Fruit fly (Drosophila melanogaster) whole organism, embryonic: Measurements from ENCODE around the gene Nup358.

Source experiments
- Bgb ChIP-seq: fragments of 200-800 bp; sonication (Bioruptor generic); IDR thresholded peaks from 2 replicates; pipeline ENCODE4 v1.3.6; 2022; ENCODE audit warnings: missing biosample characterization, missing genetic modification characterization; ENCODE audit not compliant: partially characterized antibody
- CG11456 ChIP-seq: fragments of 200-800 bp; sonication (Bioruptor generic); IDR thresholded peaks from 3 replicates; pipeline ENCODE4 v1.3.6; 2022; ENCODE audit warnings: missing biosample characterization, missing genetic modification characterization
- CG12659 ChIP-seq: fragments of 200-800 bp; sonication (Bioruptor generic); optimal IDR thresholded peaks from 3 replicates; lab custom pipeline; 2017; ENCODE audit warnings: mild to moderate bottlenecking, missing biosample characterization, missing genetic modification reagents, missing genetic modification characterization
- CG12769 ChIP-seq: fragments of 200-800 bp; sonication (Bioruptor generic); optimal IDR thresholded peaks from 2 replicates; lab custom pipeline; 2019; ENCODE audit warnings: missing biosample characterization, mild to moderate bottlenecking, missing genetic modification characterization, moderate library complexity
- CG13424 ChIP-seq: fragments of 200-800 bp; sonication (Bioruptor generic); optimal IDR thresholded peaks from 2 replicates; lab custom pipeline; 2019; ENCODE audit warnings: missing biosample characterization, mild to moderate bottlenecking, missing genetic modification characterization, moderate library complexity
- CG13775 ChIP-seq: fragments of 200-800 bp; sonication (Bioruptor generic); optimal IDR thresholded peaks from 3 replicates; lab custom pipeline; 2017; ENCODE audit warnings: missing biosample characterization, mild to moderate bottlenecking, missing genetic modification characterization
- CG14710 ChIP-seq: fragments of 200-800 bp; sonication (Bioruptor generic); optimal IDR thresholded peaks from 3 replicates; lab custom pipeline; 2019; ENCODE audit warnings: missing biosample characterization, mild to moderate bottlenecking, missing genetic modification characterization, moderate library complexity
- CG14965 ChIP-seq: fragments of 200-800 bp; sonication (Bioruptor generic); optimal IDR thresholded peaks from 2 replicates; lab custom pipeline; 2016; ENCODE audit warnings: missing biosample characterization, missing genetic modification characterization, borderline replicate concordance
- CG15073 ChIP-seq: fragments of 200-800 bp; sonication (Bioruptor generic); optimal IDR thresholded peaks from 2 replicates; lab custom pipeline; 2016; ENCODE audit warnings: missing biosample characterization, missing genetic modification characterization
- CG15269 ChIP-seq: fragments of 200-800 bp; sonication (Bioruptor generic); optimal IDR thresholded peaks from 2 replicates; lab custom pipeline; 2018; ENCODE audit warnings: missing biosample characterization, mild to moderate bottlenecking, missing genetic modification characterization, moderate library complexity
- CG1647 ChIP-seq: fragments of 200-800 bp; sonication (Bioruptor generic); optimal IDR thresholded peaks from 3 replicates; lab custom pipeline; 2016; ENCODE audit warnings: missing biosample characterization, missing genetic modification characterization
- CG17385 ChIP-seq: fragments of 200-800 bp; sonication (Bioruptor generic); optimal IDR thresholded peaks from 3 replicates; lab custom pipeline; 2018; ENCODE audit warnings: missing biosample characterization, mild to moderate bottlenecking, missing genetic modification characterization
- CG17568 ChIP-seq: fragments of 200-800 bp; sonication (Bioruptor generic); optimal IDR thresholded peaks from 2 replicates; lab custom pipeline; 2018; ENCODE audit warnings: missing biosample characterization, mild to moderate bottlenecking, missing genetic modification characterization, moderate library complexity
- CG17912 ChIP-seq: fragments of 200-800 bp; sonication (Bioruptor generic); optimal IDR thresholded peaks from 2 replicates; lab custom pipeline; 2018; ENCODE audit warnings: missing biosample characterization, mild to moderate bottlenecking, missing genetic modification characterization
- CG18011 ChIP-seq: fragments of 200-800 bp; sonication (Bioruptor generic); optimal IDR thresholded peaks from 2 replicates; lab custom pipeline; 2017; ENCODE audit warnings: missing biosample characterization, missing genetic modification characterization, mild to moderate bottlenecking, moderate library complexity, missing genotype
- CG2712 ChIP-seq: fragments of 200-800 bp; optimal IDR thresholded peaks from 3 replicates; lab custom pipeline; 2019; ENCODE audit warnings: missing biosample characterization, mild to moderate bottlenecking, missing genetic modification characterization, moderate library complexity
- CG31365 ChIP-seq: fragments of 200-800 bp; sonication (Bioruptor generic); optimal IDR thresholded peaks from 2 replicates; lab custom pipeline; 2018; ENCODE audit warnings: missing biosample characterization, mild to moderate bottlenecking, missing genetic modification characterization
- CG32532 ChIP-seq: fragments of 200-800 bp; sonication (Bioruptor generic); IDR thresholded peaks from 2 replicates; pipeline ENCODE4 v1.3.6; 2022; ENCODE audit warnings: missing biosample characterization, missing genetic modification characterization
- CG32767 ChIP-seq: fragments of 200-800 bp; sonication (Bioruptor generic); IDR thresholded peaks from 2 replicates; pipeline ENCODE4 v1.3.6; 2022; ENCODE audit warnings: missing biosample characterization, missing genetic modification characterization
- CG4282 ChIP-seq: fragments of 200-800 bp; sonication (Bioruptor generic); optimal IDR thresholded peaks from 2 replicates; lab custom pipeline; 2016; ENCODE audit warnings: missing biosample characterization, missing genetic modification characterization
- CG4820 ChIP-seq: fragments of 200-800 bp; sonication (Bioruptor generic); optimal IDR thresholded peaks from 3 replicates; lab custom pipeline; 2016; ENCODE audit warnings: missing biosample characterization, missing genetic modification characterization
- CG7786 ChIP-seq: fragments of 200-800 bp; sonication (Bioruptor generic); optimal IDR thresholded peaks from 2 replicates; lab custom pipeline; 2016; ENCODE audit warnings: missing biosample characterization, missing genetic modification characterization
- CG8924 ChIP-seq: fragments of 200-800 bp; optimal IDR thresholded peaks from 3 replicates; lab custom pipeline; 2019; ENCODE audit warnings: missing biosample characterization, mild to moderate bottlenecking, missing genetic modification characterization, moderate library complexity
- CG9215 ChIP-seq: fragments of 200-800 bp; sonication (Bioruptor generic); IDR thresholded peaks from 2 replicates; pipeline ENCODE4 v1.3.6; 2022; ENCODE audit warnings: missing biosample characterization, missing genetic modification characterization
- Hr51 ChIP-seq, 2 experiments: fragments of 200-800 bp; sonication (Bioruptor generic); optimal IDR thresholded peaks; 2 replicates in 1 of 2; 3 replicates in 1 of 2; lab custom pipeline; 2016 to 2018; ENCODE audit warnings: missing biosample characterization in 2 of 2, missing genetic modification characterization in 2 of 2, mild to moderate bottlenecking in 1 of 2, moderate library complexity in 1 of 2
- Kr ChIP-seq: fragments of 200-800 bp; sonication (Bioruptor generic); optimal IDR thresholded peaks from 2 replicates; lab custom pipeline; 2017; ENCODE audit warnings: missing biosample characterization, mild to moderate bottlenecking, missing genetic modification characterization
- Scr ChIP-seq: fragments of 200-800 bp; sonication (Bioruptor generic); IDR thresholded peaks from 2 replicates; pipeline ENCODE4 v1.3.6; 2022; ENCODE audit warnings: missing biosample characterization, missing genetic modification characterization; ENCODE audit not compliant: partially characterized antibody
- Sin3A ChIP-seq: fragments of >200 bp; optimal IDR thresholded peaks from 2 replicates; lab custom pipeline; 2018
- Six4 ChIP-seq: fragments of 200-800 bp; sonication (Bioruptor generic); optimal IDR thresholded peaks from 2 replicates; lab custom pipeline; 2016; ENCODE audit warnings: missing biosample characterization, missing genetic modification characterization
- Trl ChIP-seq, 3 experiments: fragments of >200 bp in 2 of 3; fragments of 200-800 bp in 1 of 3; sonication (Bioruptor generic) in 1 of 3; optimal IDR thresholded peaks; 2 replicates in 1 of 3; 3 replicates in 2 of 3; lab custom pipeline; 2016 to 2017; ENCODE audit warnings: missing biosample characterization in 1 of 3, missing genetic modification characterization in 1 of 3
- Vsx1 ChIP-seq: fragments of 200-800 bp; sonication (Bioruptor generic); optimal IDR thresholded peaks from 2 replicates; lab custom pipeline; 2017; ENCODE audit warnings: missing biosample characterization, mild to moderate bottlenecking, missing genetic modification characterization, missing genetic modification reagents
- Xbp1 ChIP-seq: fragments of 200-800 bp; sonication (Bioruptor generic); optimal IDR thresholded peaks from 3 replicates; lab custom pipeline; 2016; ENCODE audit warnings: missing biosample characterization, mild to moderate bottlenecking, missing genetic modification characterization
- bigmax ChIP-seq: fragments of 200-800 bp; sonication (Bioruptor generic); optimal IDR thresholded peaks from 2 replicates; lab custom pipeline; 2018; ENCODE audit warnings: missing biosample characterization, mild to moderate bottlenecking, missing genetic modification characterization
- dpn ChIP-seq, 2 experiments: fragments of 200-800 bp; sonication (Bioruptor generic); optimal IDR thresholded peaks; 3 replicates each; lab custom pipeline; 2016; ENCODE audit warnings: missing biosample characterization in 2 of 2, missing genetic modification characterization in 2 of 2
- grau ChIP-seq: fragments of 200-800 bp; optimal IDR thresholded peaks from 3 replicates; lab custom pipeline; 2019; ENCODE audit warnings: missing biosample characterization, mild to moderate bottlenecking, missing genetic modification characterization, moderate library complexity
- gsb ChIP-seq: fragments of 200-800 bp; sonication (Bioruptor generic); IDR thresholded peaks from 2 replicates; pipeline ENCODE4 v1.3.6; 2022; ENCODE audit warnings: missing biosample characterization, missing genetic modification characterization
- gsb-n ChIP-seq: fragments of 200-800 bp; sonication (Bioruptor generic); optimal IDR thresholded peaks from 3 replicates; lab custom pipeline; 2018; ENCODE audit warnings: missing biosample characterization, mild to moderate bottlenecking, missing genetic modification characterization
- lbe ChIP-seq: fragments of 200-800 bp; sonication (Bioruptor generic); optimal IDR thresholded peaks from 2 replicates; lab custom pipeline; 2016; ENCODE audit warnings: missing biosample characterization, mild to moderate bottlenecking, missing genetic modification characterization
- pros ChIP-seq: fragments of 200-800 bp; sonication (Bioruptor generic); optimal IDR thresholded peaks from 3 replicates; lab custom pipeline; 2019; ENCODE audit warnings: missing biosample characterization, mild to moderate bottlenecking, missing genetic modification characterization, moderate library complexity
- sens ChIP-seq: fragments of 200-800 bp; sonication (Bioruptor generic); peaks from one replicate; lab custom pipeline; 2016; ENCODE audit warnings: missing biosample characterization, missing genetic modification characterization
- sens-2 ChIP-seq: fragments of 200-800 bp; sonication (Bioruptor generic); IDR thresholded peaks from 2 replicates; pipeline ENCODE4 v1.3.6; 2022; ENCODE audit warnings: missing biosample characterization, missing genetic modification characterization
- sima ChIP-seq: fragments of 200-800 bp; sonication (Bioruptor generic); optimal IDR thresholded peaks from 2 replicates; lab custom pipeline; 2016; ENCODE audit warnings: missing biosample characterization, missing genetic modification characterization
- stc ChIP-seq: fragments of 200-800 bp; sonication (Bioruptor generic); IDR thresholded peaks from 2 replicates; pipeline ENCODE4 v1.3.6; 2022; ENCODE audit warnings: missing biosample characterization, missing genetic modification characterization
- stwl ChIP-seq: fragments of 200-800 bp; sonication (Bioruptor generic); optimal IDR thresholded peaks from 3 replicates; lab custom pipeline; 2018; ENCODE audit warnings: missing biosample characterization, mild to moderate bottlenecking, missing genetic modification characterization, moderate library complexity
- toy ChIP-seq: fragments of 200-800 bp; sonication (Bioruptor generic); IDR thresholded peaks from 2 replicates; pipeline ENCODE4 v1.3.6; 2022; ENCODE audit warnings: missing biosample characterization, missing genetic modification characterization
- vvl ChIP-seq: fragments of 200-800 bp; sonication (Bioruptor generic); IDR thresholded peaks from 2 replicates; pipeline ENCODE4 v1.3.6; 2022; ENCODE audit warnings: missing biosample characterization, missing genetic modification characterization
- z ChIP-seq: fragments of 200-800 bp; sonication (Bioruptor generic); IDR thresholded peaks from 3 replicates; pipeline ENCODE4 v1.3.6; 2022; ENCODE audit warnings: missing biosample characterization, missing genetic modification characterization
- zen2 ChIP-seq: fragments of 200-800 bp; sonication (Bioruptor generic); IDR thresholded peaks from 3 replicates; pipeline ENCODE4 v1.3.6; 2022; ENCODE audit warnings: missing biosample characterization, missing genetic modification characterization; ENCODE audit not compliant: partially characterized antibody

Gene Nup358

dm6 chr3R:25207405-25208003 lies 41.6 kb upstream of the Nup358 start (continued):
- TF ChIP-seq sens = peak; percentile 91
- peak; percentile 69 for TF ChIP-seq CG12659 (GFP tag; lab: Kevin White, UChicago)
- TF ChIP-seq sens-2 (GFP tag; lab: Robert Waterston, UW) = peak; percentile 32; the same call in 1 of the 2 replicates
- peak; percentile 71 for TF ChIP-seq Xbp1 (GFP tag; lab: Kevin White, UChicago)
- peak; percentile 55 for TF ChIP-seq CG13775 (GFP tag; lab: Kevin White, UChicago)
- peak; percentile 56 for TF ChIP-seq Vsx1
- TF ChIP-seq CG14965 = no peak
- TF ChIP-seq toy (GFP tag; lab: Robert Waterston, UW) = no peak
- TF ChIP-seq Six4 = peak; percentile 61
- no peak for TF ChIP-seq Sin3A
- TF ChIP-seq CG9215 (GFP tag; lab: Robert Waterston, UW) = no peak
- peak; percentile 74 for TF ChIP-seq CG14710 (tag; lab: Kevin White, UChicago)
- TF ChIP-seq pros (GFP tag; lab: Kevin White, UChicago) = peak; percentile 31
- peak; percentile 81 for TF ChIP-seq CG8924 (tag; lab: Kevin White, UChicago)
- no peak for TF ChIP-seq CG4282 (GFP tag; lab: Kevin White, UChicago)
- peak; percentile 82 for TF ChIP-seq vvl (GFP tag; lab: Robert Waterston, UW)
- peak; percentile 41 for TF ChIP-seq CG7786
- TF ChIP-seq Hr51 (GFP tag; optimal IDR thresholded peaks at IDR 0.05; lab: Kevin White, UChicago) = peak; percentile 34 to 89
- peak; percentile 76 for TF ChIP-seq CG17385
- TF ChIP-seq gsb = peak; percentile 24; the same call in 1 of the 2 replicates
- TF ChIP-seq CG4820 (GFP tag; lab: Kevin White, UChicago) = peak; percentile 66
- TF ChIP-seq CG15269 (tag; lab: Kevin White, UChicago) = peak; percentile 87

- TF ChIP-seq CG17912 (GFP tag; lab: Kevin White, UChicago) = no peak
- peak; percentile 4 for TF ChIP-seq CG17568 (GFP tag; lab: Kevin White, UChicago)
- TF ChIP-seq CG15073 = no peak
- TF ChIP-seq gsb-n (tag; lab: Kevin White, UChicago) = no peak
- TF ChIP-seq stc (GFP tag; lab: Robert Waterston, UW) = no peak
- TF ChIP-seq bigmax (GFP tag; lab: Kevin White, UChicago) = no peak
- TF ChIP-seq Scr (GFP tag; lab: Robert Waterston, UW) = no peak
- TF ChIP-seq CG1647 (GFP tag; lab: Kevin White, UChicago) = no peak
- peak; percentile 67; the same call in 1 of the 3 replicates for TF ChIP-seq z (GFP tag; lab: Robert Waterston, UW)
- TF ChIP-seq CG13424 = no peak
- peak; percentile 17; the same call in 1 of the 2 replicates for TF ChIP-seq Bgb
- TF ChIP-seq dpn (GFP tag; optimal IDR thresholded peaks at IDR 0.05; lab: Kevin White, UChicago) = no peak
- peak; percentile 46 for TF ChIP-seq CG18011 (GFP tag; lab: Kevin White, UChicago)
- peak; percentile 40; the same call in 2 of the 3 replicates for TF ChIP-seq zen2 (GFP tag; lab: Robert Waterston, UW)
- no peak for TF ChIP-seq grau (tag; lab: Kevin White, UChicago)
- peak; percentile 52 for TF ChIP-seq sens
- no peak for TF ChIP-seq sima (GFP tag; lab: Kevin White, UChicago)
- TF ChIP-seq Kr = no peak
- TF ChIP-seq CG2712 (tag; lab: Kevin White, UChicago) = no peak
- TF ChIP-seq CG12769 (tag; lab: Kevin White, UChicago) = peak; percentile 93
- no peak for TF ChIP-seq CG11456 (GFP tag; lab: Robert Waterston, UW)
- TF ChIP-seq CG31365 (tag; lab: Kevin White, UChicago) = no peak
- TF ChIP-seq lbe = no peak
- no peak for TF ChIP-seq CG32767
- peak; percentile 45; the same call in 1 of the 2 replicates for TF ChIP-seq CG32532 (GFP tag; lab: Robert Waterston, UW)
- TF ChIP-seq Trl (optimal IDR thresholded peaks at IDR 0.05; lab: Kevin White, UChicago) = peak; percentile 90 to 92
- TF ChIP-seq Trl (GFP tag; optimal IDR thresholded peaks at IDR 0.05; lab: Kevin White, UChicago) = no peak
- no peak for TF ChIP-seq stwl
Measured at dm6 chr3R:25208042-25208766, 40.9 kb upstream of the Nup358 start, which contains the start of gene Cad96Ca. Gene Cad96Ca (minus strand): TSS chr3R:25208283.
